Fruit fly (Drosophila melanogaster): Measurements from ENCODE around the gene CG13658.

- TF ChIP-seq CG16779 (tag; optimal IDR thresholded peaks at IDR 0.05) (no peak), Eip78C (GFP tag) (no peak), CG4318 (GFP tag; optimal IDR thresholded peaks at IDR 0.05) (no peak), salr (GFP tag; optimal IDR thresholded peaks at IDR 0.05) (no peak), pdm3 (GFP tag; optimal IDR thresholded peaks at IDR 0.05) (no peak), Met (GFP tag; optimal IDR thresholded peaks at IDR 0.05) (no peak), fd85E (GFP tag; optimal IDR thresholded peaks at IDR 0.05) (no peak), Sox102F (GFP tag; optimal IDR thresholded peaks at IDR 0.05) (no peak), Sox14 (GFP tag; optimal IDR thresholded peaks at IDR 0.05) (no peak)
Observed at dm6 chr3R:25297678-25298077, 10.4 kb downstream of the CG13658 start, which contains the start of gene CG31097.

All from whole organism, prepupa.